Fruit fly (Drosophila melanogaster) S2 (cell line): ENCODE results near the gene mRpL40.

Source experiments
- CG8478 ChIP-seq: fragments of >200 bp; optimal IDR thresholded peaks from 2 replicates; lab custom pipeline; 2018
- CTCF ChIP-seq, 2 experiments: fragments of >200 bp; optimal IDR thresholded peaks; 2 replicates each; lab custom pipeline; 2018

DNA sequence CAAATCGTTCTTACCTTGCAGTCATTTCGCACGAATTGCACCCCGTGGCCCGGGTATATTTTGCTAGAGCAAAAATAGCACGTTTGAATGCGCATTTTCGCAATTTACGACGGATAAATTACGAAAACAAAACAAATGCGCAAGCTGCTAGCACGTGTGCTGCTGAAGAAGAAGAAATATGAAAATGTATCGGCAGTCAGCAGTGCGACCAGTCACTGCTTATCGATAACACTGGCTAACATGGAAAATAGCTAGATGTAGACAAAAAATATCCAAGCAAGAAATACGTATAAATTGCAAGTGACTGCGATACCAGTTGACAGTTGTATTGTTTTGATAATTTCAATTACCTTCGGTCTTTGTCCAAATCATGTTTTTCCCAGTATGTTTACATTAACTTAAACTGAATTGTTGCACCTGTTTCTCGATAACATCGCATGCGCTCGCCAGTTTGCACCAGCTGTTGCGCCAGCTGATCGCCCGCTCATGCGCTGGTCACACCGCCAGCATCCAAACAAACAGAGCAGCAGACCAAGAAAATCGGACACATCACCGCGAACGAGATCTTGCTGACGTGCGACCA lies 23.8 kb downstream of the mRpL40 start, which contains the start of the genes RpL24-like and CG5276:
- TF ChIP-seq CTCF (optimal IDR thresholded peaks at IDR 0.05; lab: Kevin White, UChicago), result peak in 1 of 2 experiments; percentile 49
- no peak for TF ChIP-seq CG8478 (lab: Kevin White, UChicago)
